Worm (Caenorhabditis elegans): ENCODE results near the gene cox-14.

ce11 chrIII:10261682-10262081, 42.9 kb downstream of the cox-14 start, which contains the start of gene bbs-5:
- TF ChIP-seq madf-3 (GFP tag; IDR thresholded peaks at IDR 0.05) (no peak), nhr-90 (tag; optimal IDR thresholded peaks at IDR 0.05) (no peak)
